Fruit fly (Drosophila melanogaster): ENCODE measurements around the gene CG14658.

DNA sequence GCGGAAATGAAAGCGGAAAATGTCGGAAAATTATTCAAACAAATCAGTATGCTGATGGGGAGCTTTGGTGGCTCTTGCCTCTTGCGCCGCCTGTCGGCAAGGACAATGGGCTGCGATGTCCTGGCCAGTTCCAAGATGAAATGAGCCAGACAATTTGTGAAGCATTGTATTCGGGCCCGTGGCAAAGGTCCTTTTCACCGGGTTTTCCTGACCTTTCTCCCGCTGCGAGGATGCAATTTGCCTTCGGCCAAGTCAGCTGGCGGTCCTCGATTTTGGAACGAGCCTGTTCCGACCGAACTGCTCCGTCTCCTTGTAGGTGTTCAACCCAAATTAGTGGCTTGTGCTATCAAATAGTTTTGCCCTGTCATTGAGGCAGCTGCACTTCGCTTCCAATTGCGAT, 17.1 kb upstream of the CG14658 start:
- TF ChIP-seq Lim3 (GFP tag; IDR thresholded peaks at IDR 0.05) (no peak), kay (GFP tag; optimal IDR thresholded peaks at IDR 0.05) (no peak), tap (tag; optimal IDR thresholded peaks at IDR 0.05) (no peak), tna (GFP tag; IDR thresholded peaks at IDR 0.05; ENCODE audit: partially characterized antibody) (no peak), HHEX (GFP tag; optimal IDR thresholded peaks at IDR 0.05) (no peak), CG1647 (GFP tag; optimal IDR thresholded peaks at IDR 0.05) (no peak), Opbp (GFP tag; IDR thresholded peaks at IDR 0.05; ENCODE audit: partially characterized antibody) (no peak), al (GFP tag; IDR thresholded peaks at IDR 0.05) (no peak), shn (GFP tag; optimal IDR thresholded peaks at IDR 0.05) (no peak), Doc2 (GFP tag; IDR thresholded peaks at IDR 0.05) (no peak), psq (GFP tag; optimal IDR thresholded peaks at IDR 0.05) (no peak)

All from whole organism, embryonic.